Fruit fly (Drosophila melanogaster): ENCODE results near the gene AIMP2.

DNA sequence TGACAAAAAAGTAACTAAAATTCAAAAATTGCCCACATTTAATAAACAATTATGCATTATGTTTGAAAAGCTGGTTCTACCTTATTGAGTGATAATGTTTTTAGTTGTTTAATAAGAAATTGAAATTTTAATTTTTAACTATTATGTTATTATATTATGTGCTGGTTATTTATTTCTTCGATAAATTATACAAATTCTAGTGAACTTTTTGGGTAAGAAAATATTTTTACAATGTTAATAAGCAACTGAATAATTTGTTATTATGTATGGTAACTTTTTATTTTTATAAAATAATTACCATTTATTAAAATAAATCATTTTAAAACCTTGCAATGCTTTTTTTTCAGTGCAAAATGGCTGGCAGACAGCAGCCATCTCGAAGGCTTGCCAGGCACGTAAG, 33.1 kb downstream of the AIMP2 start:
- TF ChIP-seq CG17806 (tag; optimal IDR thresholded peaks at IDR 0.05) (no peak), Pif1A (GFP tag; optimal IDR thresholded peaks at IDR 0.05) (no peak), CG10348 (GFP tag; IDR thresholded peaks at IDR 0.05) (no peak), rn (GFP tag; IDR thresholded peaks at IDR 0.05) (no peak), CG32121 (GFP tag; IDR thresholded peaks at IDR 0.05) (no peak), CG4496 (GFP tag; IDR thresholded peaks at IDR 0.05) (no peak), Pif1B (GFP tag; optimal IDR thresholded peaks at IDR 0.05) (no peak), CG12605 (GFP tag; IDR thresholded peaks at IDR 0.05) (no peak)
